Fruit fly (Drosophila melanogaster) whole organism, embryonic: ENCODE measurements around the gene Dpm2.

Experiments
- Awh ChIP-seq: fragments of 200-800 bp; sonication (Bioruptor generic); IDR thresholded peaks from 2 replicates; pipeline ENCODE4, ENCODE4 v1.3.6; 2022; ENCODE audit warnings: missing biosample characterization, missing genetic modification characterization
- CG10274 ChIP-seq: fragments of 200-800 bp; sonication (Bioruptor generic); optimal IDR thresholded peaks from 3 replicates; lab custom pipeline; 2017; ENCODE audit warnings: missing biosample characterization, mild to moderate bottlenecking, missing genetic modification characterization
- CG10543 ChIP-seq: fragments of 200-800 bp; sonication (Bioruptor generic); optimal IDR thresholded peaks from 3 replicates; lab custom pipeline; 2017; ENCODE audit warnings: missing biosample characterization, mild to moderate bottlenecking, missing genetic modification characterization, moderate library complexity
- CG10979 ChIP-seq: fragments of 200-800 bp; sonication (Bioruptor generic); optimal IDR thresholded peaks from 2 replicates; lab custom pipeline; 2018; ENCODE audit warnings: missing biosample characterization, mild to moderate bottlenecking, missing genetic modification characterization, moderate library complexity
- CG11085 ChIP-seq: fragments of 200-800 bp; sonication (Bioruptor generic); IDR thresholded peaks from 2 replicates; pipeline ENCODE4 v1.3.6; 2022; ENCODE audit warnings: missing biosample characterization, missing genetic modification characterization
- CG11456 ChIP-seq: fragments of 200-800 bp; sonication (Bioruptor generic); IDR thresholded peaks from 3 replicates; pipeline ENCODE4 v1.3.6; 2022; ENCODE audit warnings: missing biosample characterization, missing genetic modification characterization
- CG11695 ChIP-seq: fragments of 200-800 bp; sonication (Bioruptor generic); IDR thresholded peaks from 3 replicates; pipeline ENCODE4 v1.3.6; 2022; ENCODE audit warnings: missing biosample characterization, missing genetic modification characterization
- CG1233 ChIP-seq: fragments of 200-800 bp; sonication (Bioruptor generic); optimal IDR thresholded peaks from 4 replicates; lab custom pipeline; 2018; ENCODE audit warnings: missing biosample characterization, mild to moderate bottlenecking, missing genetic modification characterization
- CG14050 ChIP-seq: fragments of 200-800 bp; sonication (Bioruptor generic); IDR thresholded peaks from 3 replicates; pipeline ENCODE4 v1.3.6; 2022; ENCODE audit warnings: missing biosample characterization, missing genetic modification characterization
- CG14710 ChIP-seq: fragments of 200-800 bp; sonication (Bioruptor generic); optimal IDR thresholded peaks from 3 replicates; lab custom pipeline; 2019; ENCODE audit warnings: missing biosample characterization, mild to moderate bottlenecking, missing genetic modification characterization, moderate library complexity
- CG1529 ChIP-seq: fragments of 200-800 bp; sonication (Bioruptor generic); optimal IDR thresholded peaks from 3 replicates; lab custom pipeline; 2018; ENCODE audit warnings: missing biosample characterization, missing genetic modification characterization
- CG17328 ChIP-seq: fragments of 200-800 bp; sonication (Bioruptor generic); IDR thresholded peaks from 2 replicates; pipeline ENCODE4 v1.3.6; 2022; ENCODE audit warnings: missing biosample characterization, missing genetic modification characterization
- CG18764 ChIP-seq: fragments of 200-800 bp; sonication (Bioruptor generic); optimal IDR thresholded peaks from 3 replicates; lab custom pipeline; 2016; ENCODE audit warnings: missing biosample characterization, missing genetic modification characterization
- CG2875 ChIP-seq: fragments of 200-800 bp; sonication (Bioruptor generic); optimal IDR thresholded peaks from 2 replicates; lab custom pipeline; 2017; ENCODE audit warnings: missing biosample characterization, mild to moderate bottlenecking, missing genetic modification characterization, missing genetic modification reagents
- CG31388 ChIP-seq: fragments of 200-800 bp; sonication (Bioruptor generic); optimal IDR thresholded peaks from 2 replicates; lab custom pipeline; 2016; ENCODE audit warnings: missing biosample characterization, missing genetic modification characterization
- CG3407 ChIP-seq: fragments of 200-800 bp; sonication (Bioruptor generic); optimal IDR thresholded peaks from 2 replicates; lab custom pipeline; 2018; ENCODE audit warnings: missing biosample characterization, mild to moderate bottlenecking, missing genetic modification characterization
- CG34224 ChIP-seq: fragments of 200-800 bp; sonication (Bioruptor generic); IDR thresholded peaks from 3 replicates; pipeline ENCODE4 v1.3.6; 2022; ENCODE audit warnings: missing biosample characterization, missing genetic modification characterization; ENCODE audit not compliant: partially characterized antibody
- CG7987 ChIP-seq: fragments of 200-800 bp; sonication (Bioruptor generic); optimal IDR thresholded peaks from 2 replicates; lab custom pipeline; 2018; ENCODE audit warnings: missing biosample characterization, mild to moderate bottlenecking, missing genetic modification characterization, moderate library complexity
- CG8765 ChIP-seq: fragments of 200-800 bp; sonication (Bioruptor generic); IDR thresholded peaks from 2 replicates; pipeline ENCODE4 v1.3.6; 2022; ENCODE audit warnings: missing biosample characterization, missing genetic modification characterization
- CG9727 ChIP-seq: fragments of 200-800 bp; sonication (Bioruptor generic); optimal IDR thresholded peaks from 3 replicates; lab custom pipeline; 2017; ENCODE audit warnings: missing biosample characterization, mild to moderate bottlenecking, missing genetic modification characterization
- CG9876 ChIP-seq: fragments of 200-800 bp; sonication (Bioruptor generic); optimal IDR thresholded peaks from 2 replicates; lab custom pipeline; 2016; ENCODE audit warnings: missing biosample characterization, missing genetic modification characterization
- Deaf1 ChIP-seq: fragments of 200-800 bp; optimal IDR thresholded peaks from 3 replicates; lab custom pipeline; 2019; ENCODE audit warnings: missing biosample characterization, mild to moderate bottlenecking, missing genetic modification characterization, moderate library complexity
- ERR ChIP-seq: fragments of 200-800 bp; sonication (Bioruptor generic); optimal IDR thresholded peaks from 2 replicates; lab custom pipeline; 2016; ENCODE audit warnings: missing biosample characterization, missing genetic modification characterization
- Elba2 ChIP-seq: fragments of 200-800 bp; sonication (Bioruptor generic); optimal IDR thresholded peaks from 3 replicates; lab custom pipeline; 2016; ENCODE audit warnings: missing biosample characterization, missing genetic modification characterization
- HmgZ ChIP-seq: fragments of 200-800 bp; sonication (Bioruptor generic); optimal IDR thresholded peaks from 2 replicates; lab custom pipeline; 2018; ENCODE audit warnings: missing biosample characterization, mild to moderate bottlenecking, missing genetic modification characterization
- Hmr ChIP-seq: fragments of 200-800 bp; sonication (Bioruptor generic); optimal IDR thresholded peaks from 3 replicates; lab custom pipeline; 2017; ENCODE audit warnings: mild to moderate bottlenecking, missing biosample characterization, missing genetic modification reagents, missing genetic modification characterization
- Hsf ChIP-seq: fragments of 200-800 bp; sonication (Bioruptor generic); optimal IDR thresholded peaks from 3 replicates; lab custom pipeline; 2016; ENCODE audit warnings: missing biosample characterization, missing genetic modification characterization
- Mrtf ChIP-seq: fragments of 200-800 bp; sonication (Bioruptor generic); IDR thresholded peaks from 3 replicates; pipeline ENCODE4 v1.3.6; 2022; ENCODE audit warnings: missing biosample characterization, missing genetic modification characterization
- NC2α ChIP-seq: fragments of 200-800 bp; sonication (Bioruptor generic); optimal IDR thresholded peaks from 2 replicates; lab custom pipeline; 2016; ENCODE audit warnings: missing biosample characterization, missing genetic modification characterization
- NfI ChIP-seq: fragments of 200-800 bp; sonication (Bioruptor generic); optimal IDR thresholded peaks from 3 replicates; lab custom pipeline; 2018; ENCODE audit warnings: missing biosample characterization, mild to moderate bottlenecking, missing genetic modification characterization, moderate library complexity
- PHDP ChIP-seq: fragments of 200-800 bp; sonication (Bioruptor generic); optimal IDR thresholded peaks from 3 replicates; lab custom pipeline; 2018; ENCODE audit warnings: missing biosample characterization, mild to moderate bottlenecking, missing genetic modification characterization, moderate library complexity
- Rfx ChIP-seq: fragments of 200-800 bp; sonication (Bioruptor generic); IDR thresholded peaks from 2 replicates; pipeline ENCODE4 v1.3.6; 2022; ENCODE audit warnings: missing biosample characterization, missing genetic modification characterization
- Tbp ChIP-seq: fragments of >200 bp; optimal IDR thresholded peaks from 2 replicates; lab custom pipeline; 2018; ENCODE audit warnings: missing biosample characterization, missing genetic modification characterization
- Vsx1 ChIP-seq: fragments of 200-800 bp; sonication (Bioruptor generic); optimal IDR thresholded peaks from 2 replicates; lab custom pipeline; 2017; ENCODE audit warnings: missing biosample characterization, mild to moderate bottlenecking, missing genetic modification characterization, missing genetic modification reagents
- ase ChIP-seq: fragments of 200-800 bp; sonication (Bioruptor generic); IDR thresholded peaks from 3 replicates; pipeline ENCODE4 v1.3.6; 2022; ENCODE audit warnings: missing biosample characterization, missing genetic modification characterization
- cad ChIP-seq: fragments of >200 bp; optimal IDR thresholded peaks from 2 replicates; lab custom pipeline; 2017; ENCODE audit warnings: missing biosample characterization, missing genetic modification characterization
- ci ChIP-seq: fragments of 200-800 bp; sonication (Bioruptor generic); IDR thresholded peaks from 3 replicates; pipeline ENCODE4 v1.3.6; 2022; ENCODE audit warnings: missing biosample characterization, missing genetic modification characterization
- crol ChIP-seq: fragments of 200-800 bp; sonication (Bioruptor generic); IDR thresholded peaks from 2 replicates; pipeline ENCODE4 v1.3.6; 2022; ENCODE audit warnings: missing biosample characterization, missing genetic modification characterization
- gcm2 ChIP-seq: fragments of 200-800 bp; sonication (Bioruptor generic); optimal IDR thresholded peaks from 2 replicates; lab custom pipeline; 2016; ENCODE audit warnings: missing biosample characterization, missing genetic modification characterization
- grn ChIP-seq: fragments of 200-800 bp; sonication (Bioruptor generic); optimal IDR thresholded peaks from 3 replicates; lab custom pipeline; 2017; ENCODE audit warnings: missing biosample characterization, missing genetic modification characterization
- her ChIP-seq: fragments of 200-800 bp; sonication (Bioruptor generic); optimal IDR thresholded peaks from 2 replicates; lab custom pipeline; 2016; ENCODE audit warnings: missing biosample characterization, missing genetic modification characterization
- jigr1 ChIP-seq: fragments of 200-800 bp; sonication (Bioruptor generic); IDR thresholded peaks from 3 replicates; pipeline ENCODE4 v1.3.6; 2022; ENCODE audit warnings: missing biosample characterization, missing genetic modification characterization
- maf-S ChIP-seq: fragments of 200-800 bp; sonication (Bioruptor generic); optimal IDR thresholded peaks from 2 replicates; lab custom pipeline; 2016; ENCODE audit warnings: missing biosample characterization, missing genetic modification characterization
- mam ChIP-seq: fragments of 200-800 bp; sonication (Bioruptor generic); optimal IDR thresholded peaks from 3 replicates; lab custom pipeline; 2016; ENCODE audit warnings: missing biosample characterization, missing genetic modification characterization
- nerfin-1 ChIP-seq: fragments of 200-800 bp; sonication (Bioruptor generic); optimal IDR thresholded peaks from 3 replicates; lab custom pipeline; 2019; ENCODE audit warnings: missing biosample characterization, mild to moderate bottlenecking, missing genetic modification characterization, moderate library complexity
- nmo ChIP-seq: fragments of 200-800 bp; sonication (Bioruptor generic); optimal IDR thresholded peaks from 2 replicates; lab custom pipeline; 2018; ENCODE audit warnings: missing biosample characterization, mild to moderate bottlenecking, missing genetic modification characterization, moderate library complexity
- pb ChIP-seq: fragments of 200-800 bp; sonication (Bioruptor generic); optimal IDR thresholded peaks from 3 replicates; lab custom pipeline; 2016; ENCODE audit warnings: missing biosample characterization, missing genetic modification characterization
- slbo ChIP-seq: fragments of 200-800 bp; sonication (Bioruptor generic); IDR thresholded peaks from 2 replicates; pipeline ENCODE4 v1.3.6; 2022; ENCODE audit warnings: missing biosample characterization, missing genetic modification characterization
- slou ChIP-seq: fragments of 200-800 bp; sonication (Bioruptor generic); optimal IDR thresholded peaks from 3 replicates; lab custom pipeline; 2016; ENCODE audit warnings: missing biosample characterization, missing genetic modification characterization
- slp2 ChIP-seq: fragments of 200-800 bp; sonication (Bioruptor generic); optimal IDR thresholded peaks from 2 replicates; lab custom pipeline; 2016; ENCODE audit warnings: missing biosample characterization, missing genetic modification characterization
- wdn ChIP-seq: fragments of 200-800 bp; sonication (Bioruptor generic); IDR thresholded peaks from 2 replicates; pipeline ENCODE4 v1.3.6; 2022; ENCODE audit warnings: missing biosample characterization, missing genetic modification characterization
- zfh1 ChIP-seq: fragments of 200-800 bp; sonication (Bioruptor generic); IDR thresholded peaks from 3 replicates; pipeline ENCODE4 v1.3.6; 2022; ENCODE audit warnings: missing biosample characterization, missing genetic modification characterization

Dpm2 gene

DNA sequence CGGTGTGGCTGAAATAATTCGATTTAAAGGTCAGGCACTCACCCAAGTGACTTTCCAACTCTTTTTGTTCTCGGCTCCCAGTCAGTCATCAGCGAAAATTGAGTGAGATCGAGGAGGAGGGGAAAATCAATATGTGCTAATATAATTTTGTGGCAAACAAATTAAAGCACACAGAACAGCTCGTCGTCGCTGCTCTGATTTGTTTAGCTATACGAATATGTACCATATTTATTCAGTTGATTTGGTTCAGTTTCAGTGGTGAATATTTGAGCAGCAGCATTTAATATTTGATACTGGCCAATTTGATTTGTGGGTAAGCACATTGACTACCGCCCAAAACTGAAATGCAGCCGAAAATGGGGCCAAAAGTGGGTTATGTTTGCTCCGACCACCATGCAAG, 13.9 kb upstream of the Dpm2 start (continued):
- peak; percentile 44 for TF ChIP-seq CG9727 (GFP tag; lab: Kevin White, UChicago)
- TF ChIP-seq CG2875 (GFP tag; lab: Kevin White, UChicago): peak; percentile 66
- TF ChIP-seq CG10543 (GFP tag; lab: Kevin White, UChicago): no peak
- no peak for TF ChIP-seq Elba2 (GFP tag; lab: Kevin White, UChicago)
- no peak for TF ChIP-seq CG8765
- peak; percentile 28 for TF ChIP-seq HmgZ (tag; lab: Kevin White, UChicago)
- no peak for TF ChIP-seq CG34224 (GFP tag; lab: Robert Waterston, UW)
- TF ChIP-seq cad (GFP tag; lab: Kevin White, UChicago): no peak
- TF ChIP-seq mam: no peak
- peak; percentile 6 for TF ChIP-seq ERR (GFP tag; lab: Kevin White, UChicago)
- TF ChIP-seq jigr1 (GFP tag; lab: Robert Waterston, UW): no peak
- peak; percentile 13 for TF ChIP-seq grn (GFP tag; lab: Kevin White, UChicago)
- TF ChIP-seq CG9876 (GFP tag; lab: Kevin White, UChicago): no peak
- peak; percentile 39 for TF ChIP-seq CG10979 (tag; lab: Kevin White, UChicago)
- TF ChIP-seq Mrtf (GFP tag; lab: Robert Waterston, UW): no peak
- no peak for TF ChIP-seq CG1233 (GFP tag; lab: Kevin White, UChicago)
- TF ChIP-seq Hmr (GFP tag; lab: Kevin White, UChicago): peak; percentile 52
- TF ChIP-seq maf-S (GFP tag; lab: Kevin White, UChicago): no peak
- TF ChIP-seq wdn (GFP tag; lab: Robert Waterston, UW): no peak
- no peak for TF ChIP-seq her
- peak; percentile 45; the same call in 1 of the 3 replicates for TF ChIP-seq zfh1 (GFP tag; lab: Robert Waterston, UW)
- peak; percentile 55 for TF ChIP-seq CG18764
- TF ChIP-seq Hsf (GFP tag; lab: Kevin White, UChicago): peak; percentile 15
- TF ChIP-seq CG17328 (GFP tag; lab: Robert Waterston, UW): peak; percentile 19; the same call in 1 of the 2 replicates
- TF ChIP-seq CG1529: peak; percentile 31
- TF ChIP-seq CG31388 (GFP tag; lab: Kevin White, UChicago): peak; percentile 22
- TF ChIP-seq slp2 (GFP tag; lab: Kevin White, UChicago): no peak
- no peak for TF ChIP-seq gcm2 (GFP tag; lab: Kevin White, UChicago)
- no peak for TF ChIP-seq CG10274
- no peak for TF ChIP-seq NfI
- no peak for TF ChIP-seq nerfin-1 (tag; lab: Kevin White, UChicago)
- no peak for TF ChIP-seq CG11456 (GFP tag; lab: Robert Waterston, UW)
- TF ChIP-seq CG3407 (GFP tag; lab: Kevin White, UChicago): peak; percentile 64
- TF ChIP-seq nmo (GFP tag; lab: Kevin White, UChicago): peak; percentile 8
- no peak for TF ChIP-seq Deaf1
- TF ChIP-seq CG14710 (tag; lab: Kevin White, UChicago): peak; percentile 30
- peak; percentile 11 for TF ChIP-seq Vsx1 (GFP tag; lab: Kevin White, UChicago)
- TF ChIP-seq ci (GFP tag; lab: Robert Waterston, UW): peak; percentile 55; the same call in 2 of the 3 replicates
- no peak for TF ChIP-seq crol (GFP tag; lab: Robert Waterston, UW)
- TF ChIP-seq CG11695: 0 out of 3 replicates have a peak, but pooled peaks have one; percentile 11
- TF ChIP-seq NC2α: no peak
- peak; percentile 21; the same call in 1 of the 2 replicates for TF ChIP-seq Rfx (GFP tag; lab: Robert Waterston, UW)
- no peak for TF ChIP-seq Awh (GFP tag; lab: Robert Waterston, UW)
- no peak for TF ChIP-seq CG11085 (GFP tag; lab: Robert Waterston, UW)
- TF ChIP-seq CG7987 (GFP tag; lab: Kevin White, UChicago): peak; percentile 67
- TF ChIP-seq CG14050 (GFP tag; lab: Robert Waterston, UW): no peak
- TF ChIP-seq Tbp (GFP tag; lab: Kevin White, UChicago): no peak
- no peak for TF ChIP-seq slbo (GFP tag; lab: Robert Waterston, UW)
- TF ChIP-seq PHDP (tag; lab: Kevin White, UChicago): peak; percentile 79
- no peak for TF ChIP-seq pb (GFP tag; lab: Kevin White, UChicago)
- no peak for TF ChIP-seq ase (GFP tag; lab: Robert Waterston, UW)
- no peak for TF ChIP-seq slou (GFP tag; lab: Kevin White, UChicago)
